Fruit fly (Drosophila melanogaster) whole organism, prepupa: ENCODE measurements around the gene CG32192.

ENCODE experiments used
- Blimp-1 ChIP-seq: fragments of 200-800 bp; sonication (Bioruptor generic); optimal IDR thresholded peaks from 3 replicates; lab custom pipeline; 2017; ENCODE audit warnings: missing biosample characterization, missing genetic modification characterization, mild to moderate bottlenecking, moderate library complexity, missing genetic modification reagents
- CG10631 ChIP-seq: fragments of 200-800 bp; sonication (Bioruptor generic); optimal IDR thresholded peaks from 2 replicates; lab custom pipeline; 2016; ENCODE audit warnings: missing biosample characterization, missing genetic modification characterization
- CG10669 ChIP-seq: fragments of 200-800 bp; sonication (Bioruptor generic); optimal IDR thresholded peaks from 3 replicates; lab custom pipeline; 2018; ENCODE audit warnings: missing biosample characterization, mild to moderate bottlenecking, missing genetic modification characterization, moderate library complexity
- CG11294 ChIP-seq: fragments of 200-800 bp; sonication (Bioruptor generic); IDR thresholded peaks from 2 replicates; pipeline ENCODE4 v1.3.6; 2022; ENCODE audit warnings: missing biosample characterization, missing genetic modification characterization
- CG11762 ChIP-seq: fragments of 200-800 bp; sonication (Bioruptor generic); optimal IDR thresholded peaks from 3 replicates; lab custom pipeline; 2016; ENCODE audit warnings: missing biosample characterization, missing genetic modification characterization; ENCODE audit not compliant: insufficient read depth
- CG11902 ChIP-seq: fragments of 200-800 bp; sonication (Bioruptor generic); optimal IDR thresholded peaks from 3 replicates; lab custom pipeline; 2016; ENCODE audit warnings: missing biosample characterization, missing genetic modification characterization
- CG1621 ChIP-seq: fragments of 200-800 bp; sonication (Bioruptor generic); optimal IDR thresholded peaks from 3 replicates; lab custom pipeline; 2018; ENCODE audit warnings: missing biosample characterization, mild to moderate bottlenecking, missing genetic modification characterization
- CG16779 ChIP-seq: fragments of 200-800 bp; sonication (Bioruptor generic); optimal IDR thresholded peaks from 3 replicates; lab custom pipeline; 2017; ENCODE audit warnings: missing biosample characterization, mild to moderate bottlenecking, missing genetic modification characterization
- CG3032 ChIP-seq: fragments of 200-800 bp; optimal IDR thresholded peaks from 2 replicates; lab custom pipeline; 2019; ENCODE audit warnings: missing biosample characterization, mild to moderate bottlenecking, missing genetic modification characterization, moderate library complexity
- CG31627 ChIP-seq: fragments of 200-800 bp; sonication (Bioruptor generic); optimal IDR thresholded peaks from 3 replicates; lab custom pipeline; 2016; ENCODE audit warnings: missing biosample characterization, missing genetic modification characterization
- CG34406 ChIP-seq: fragments of 200-800 bp; sonication (Bioruptor generic); optimal IDR thresholded peaks from 3 replicates; lab custom pipeline; 2016; ENCODE audit warnings: missing biosample characterization, missing genetic modification characterization
- CG3919 ChIP-seq: fragments of 200-800 bp; sonication (Bioruptor generic); optimal IDR thresholded peaks from 3 replicates; lab custom pipeline; 2016; ENCODE audit warnings: missing biosample characterization, missing genetic modification characterization
- CG4318 ChIP-seq: fragments of 200-800 bp; sonication (Bioruptor generic); optimal IDR thresholded peaks from 3 replicates; lab custom pipeline; 2017; ENCODE audit warnings: missing biosample characterization, mild to moderate bottlenecking, missing genetic modification characterization
- CG6163 ChIP-seq: fragments of 200-800 bp; sonication (Bioruptor generic); IDR thresholded peaks from 3 replicates; pipeline ENCODE4 v1.3.6; 2022; ENCODE audit warnings: missing biosample characterization, missing genetic modification characterization
- CG6276 ChIP-seq: fragments of 200-800 bp; sonication (Bioruptor generic); optimal IDR thresholded peaks from 2 replicates; lab custom pipeline; 2017; ENCODE audit warnings: missing biosample characterization, mild to moderate bottlenecking, missing genetic modification characterization
- CG6854 ChIP-seq: fragments of 200-800 bp; sonication (Bioruptor generic); optimal IDR thresholded peaks from 2 replicates; lab custom pipeline; 2017; ENCODE audit warnings: missing biosample characterization, mild to moderate bottlenecking, missing genetic modification characterization
- CG7368 ChIP-seq: fragments of 200-800 bp; sonication (Bioruptor generic); optimal IDR thresholded peaks from 3 replicates; lab custom pipeline; 2016; ENCODE audit warnings: missing biosample characterization, missing genetic modification characterization
- CG8119 ChIP-seq: fragments of 200-800 bp; sonication (Bioruptor generic); IDR thresholded peaks from 3 replicates; pipeline ENCODE4 v1.3.6; 2022; ENCODE audit warnings: missing biosample characterization, missing genetic modification characterization
- CG8632 ChIP-seq: fragments of 200-800 bp; sonication (Bioruptor generic); optimal IDR thresholded peaks from 3 replicates; lab custom pipeline; 2016; ENCODE audit warnings: missing biosample characterization, missing genetic modification characterization
- CG9139 ChIP-seq: fragments of 200-800 bp; sonication (Bioruptor generic); optimal IDR thresholded peaks from 3 replicates; lab custom pipeline; 2017; ENCODE audit warnings: missing biosample characterization, mild to moderate bottlenecking, missing genetic modification characterization
- Eip75B ChIP-seq: fragments of 200-800 bp; sonication (Bioruptor generic); optimal IDR thresholded peaks from 3 replicates; lab custom pipeline; 2016; ENCODE audit warnings: missing biosample characterization, missing genetic modification characterization
- Eip78C ChIP-seq: fragments of 200-800 bp; sonication (Bioruptor generic); peaks from one replicate; lab custom pipeline; 2016; ENCODE audit warnings: missing biosample characterization, missing genetic modification characterization
- Ets96B ChIP-seq: fragments of 200-800 bp; optimal IDR thresholded peaks from 2 replicates; lab custom pipeline; 2019; ENCODE audit warnings: missing biosample characterization, mild to moderate bottlenecking, missing genetic modification characterization, moderate library complexity
- Hr38 ChIP-seq: sonication (Bioruptor generic); optimal IDR thresholded peaks from 2 replicates; lab custom pipeline; 2016; ENCODE audit warnings: missing biosample characterization, missing genetic modification characterization
- Hr39 ChIP-seq: fragments of 200-800 bp; sonication (Bioruptor generic); optimal IDR thresholded peaks from 2 replicates; lab custom pipeline; 2016; ENCODE audit warnings: missing biosample characterization, missing genetic modification characterization
- Lpt ChIP-seq: fragments of 200-800 bp; sonication (Bioruptor generic); optimal IDR thresholded peaks from 3 replicates; lab custom pipeline; 2016; ENCODE audit warnings: missing biosample characterization, missing genetic modification characterization
- Met ChIP-seq: fragments of 200-800 bp; sonication (Bioruptor generic); optimal IDR thresholded peaks from 3 replicates; lab custom pipeline; 2016; ENCODE audit warnings: missing biosample characterization, missing genetic modification characterization
- Smox ChIP-seq: fragments of 200-800 bp; sonication (Bioruptor generic); optimal IDR thresholded peaks from 3 replicates; lab custom pipeline; 2016; ENCODE audit warnings: missing biosample characterization, missing genetic modification characterization
- Sox102F ChIP-seq: fragments of 200-800 bp; sonication (Bioruptor generic); optimal IDR thresholded peaks from 2 replicates; lab custom pipeline; 2016; ENCODE audit warnings: missing biosample characterization, mild to moderate bottlenecking, missing genetic modification characterization
- Sox14 ChIP-seq: fragments of 200-800 bp; sonication (Bioruptor generic); optimal IDR thresholded peaks from 3 replicates; lab custom pipeline; 2016; ENCODE audit warnings: missing biosample characterization, missing genetic modification characterization
- Sox15 ChIP-seq: fragments of 200-800 bp; sonication (Bioruptor generic); optimal IDR thresholded peaks from 3 replicates; lab custom pipeline; 2016; ENCODE audit warnings: missing biosample characterization, missing genetic modification characterization
- achi ChIP-seq: fragments of 200-800 bp; sonication (Bioruptor generic); optimal IDR thresholded peaks from 3 replicates; lab custom pipeline; 2016; ENCODE audit warnings: missing biosample characterization, missing genetic modification characterization
- acj6 ChIP-seq: fragments of 200-800 bp; sonication (Bioruptor generic); optimal IDR thresholded peaks from 3 replicates; lab custom pipeline; 2016; ENCODE audit warnings: missing biosample characterization, missing genetic modification characterization
- cyc ChIP-seq: fragments of 200-800 bp; sonication (Bioruptor generic); optimal IDR thresholded peaks from 3 replicates; lab custom pipeline; 2016; ENCODE audit warnings: missing biosample characterization, missing genetic modification characterization
- dac ChIP-seq: fragments of 200-800 bp; sonication (Bioruptor generic); optimal IDR thresholded peaks from 2 replicates; lab custom pipeline; 2017; ENCODE audit warnings: missing biosample characterization, mild to moderate bottlenecking, missing genetic modification characterization
- dsx ChIP-seq: fragments of 200-800 bp; optimal IDR thresholded peaks from 3 replicates; lab custom pipeline; 2019; ENCODE audit warnings: missing biosample characterization, mild to moderate bottlenecking, missing genetic modification characterization, moderate library complexity; ENCODE audit not compliant: poor library complexity, severe bottlenecking
- fd59A ChIP-seq: fragments of 200-800 bp; sonication (Bioruptor generic); optimal IDR thresholded peaks from 2 replicates; lab custom pipeline; 2017; ENCODE audit warnings: missing biosample characterization, mild to moderate bottlenecking, missing genetic modification characterization, missing genetic modification reagents
- fd85E ChIP-seq: fragments of 200-800 bp; sonication (Bioruptor generic); optimal IDR thresholded peaks from 3 replicates; lab custom pipeline; 2016; ENCODE audit warnings: missing biosample characterization, missing genetic modification characterization
- fkh ChIP-seq: fragments of 200-800 bp; sonication (Bioruptor generic); optimal IDR thresholded peaks from 3 replicates; lab custom pipeline; 2017; ENCODE audit warnings: missing biosample characterization, mild to moderate bottlenecking, missing genetic modification characterization, moderate library complexity
- lz ChIP-seq: fragments of 200-800 bp; sonication (Bioruptor generic); optimal IDR thresholded peaks from 3 replicates; lab custom pipeline; 2016; ENCODE audit warnings: missing biosample characterization, missing genetic modification characterization
- net ChIP-seq: fragments of 200-800 bp; sonication (Bioruptor generic); optimal IDR thresholded peaks from 3 replicates; lab custom pipeline; 2016; ENCODE audit warnings: missing biosample characterization, missing genetic modification characterization
- pdm3 ChIP-seq: fragments of 200-800 bp; sonication (Bioruptor generic); optimal IDR thresholded peaks from 3 replicates; lab custom pipeline; 2016; ENCODE audit warnings: missing biosample characterization, missing genetic modification characterization
- spab ChIP-seq: fragments of 200-800 bp; sonication (Bioruptor generic); optimal IDR thresholded peaks from 2 replicates; lab custom pipeline; 2017; ENCODE audit warnings: missing biosample characterization, mild to moderate bottlenecking, missing genetic modification characterization, missing genetic modification reagents
- ss ChIP-seq, 2 experiments: fragments of 200-800 bp; sonication (Bioruptor generic); optimal IDR thresholded peaks; 2 replicates in 1 of 2; 3 replicates in 1 of 2; lab custom pipeline; 2017 to 2018; ENCODE audit warnings: mild to moderate bottlenecking in 2 of 2, missing biosample characterization in 2 of 2, missing genetic modification characterization in 2 of 2, moderate library complexity in 1 of 2
- svp ChIP-seq: fragments of 200-800 bp; sonication (Bioruptor generic); peaks from one replicate; lab custom pipeline; 2016; ENCODE audit warnings: missing biosample characterization, missing genetic modification characterization
- topi ChIP-seq: fragments of 200-800 bp; sonication (Bioruptor generic); optimal IDR thresholded peaks from 3 replicates; lab custom pipeline; 2016; ENCODE audit warnings: missing biosample characterization, missing genetic modification characterization
- vri ChIP-seq: fragments of 200-800 bp; sonication (Bioruptor generic); optimal IDR thresholded peaks from 3 replicates; lab custom pipeline; 2016; ENCODE audit warnings: missing biosample characterization, mild to moderate bottlenecking, missing genetic modification characterization

The CG32192 gene

dm6 chr3L:17997495-17997894, 42.6 kb upstream of the CG32192 start:
- TF ChIP-seq fkh (no peak), Sox14 (GFP tag; lab: Kevin White, UChicago) (no peak), CG3032 (tag; lab: Kevin White, UChicago) (no peak), topi (no peak), fd59A (GFP tag; lab: Kevin White, UChicago) (no peak), CG16779 (no peak), pdm3 (GFP tag; lab: Kevin White, UChicago) (no peak), Eip78C (GFP tag; lab: Kevin White, UChicago) (no peak), svp (GFP tag; lab: Kevin White, UChicago) (no peak), achi (GFP tag; lab: Kevin White, UChicago) (no peak), CG10669 (GFP tag; lab: Kevin White, UChicago) (no peak), dac (GFP tag; lab: Kevin White, UChicago) (no peak), Hr39 (no peak), lz (GFP tag; lab: Kevin White, UChicago) (no peak), CG4318 (no peak), CG11902 (GFP tag; lab: Kevin White, UChicago) (no peak), CG10631 (GFP tag; lab: Kevin White, UChicago) (no peak), CG11294 (GFP tag; lab: Robert Waterston, UW) (no peak), Smox (no peak)

dm6 chr3L:17999406-18000101, 40.6 kb upstream of the CG32192 start:
- peak; percentile 91 for TF ChIP-seq CG6163 (GFP tag; lab: Robert Waterston, UW)
- peak; percentile 94 for TF ChIP-seq achi (GFP tag; lab: Kevin White, UChicago)
- peak; percentile 96 for TF ChIP-seq Eip75B (GFP tag; lab: Kevin White, UChicago)
- TF ChIP-seq acj6 (GFP tag; lab: Kevin White, UChicago): peak; percentile 93
- peak; percentile 98 for TF ChIP-seq Met (GFP tag; lab: Kevin White, UChicago)
- TF ChIP-seq net (GFP tag; lab: Kevin White, UChicago): peak; percentile 97
- peak; percentile 87 for TF ChIP-seq spab (GFP tag; lab: Kevin White, UChicago)
- TF ChIP-seq Lpt (GFP tag; lab: Kevin White, UChicago): peak; percentile 90
- peak; percentile 95 for TF ChIP-seq CG3919 (GFP tag; lab: Kevin White, UChicago)
- peak; percentile 18 for TF ChIP-seq Hr38 (GFP tag; lab: Kevin White, UChicago)
- TF ChIP-seq lz (GFP tag; lab: Kevin White, UChicago): peak; percentile 96
- TF ChIP-seq CG16779: peak; percentile 89
- TF ChIP-seq CG6276: peak; percentile 96
- peak; percentile 89 for TF ChIP-seq CG11762 (GFP tag; lab: Kevin White, UChicago)
- peak; percentile 94 for TF ChIP-seq CG8632 (GFP tag; lab: Kevin White, UChicago)
- peak; percentile 68; the same call in 1 of the 2 replicates for TF ChIP-seq CG11294 (GFP tag; lab: Robert Waterston, UW)
- TF ChIP-seq Sox15: peak; percentile 87
- TF ChIP-seq topi: peak; percentile 97
- TF ChIP-seq CG34406: peak; percentile 96
- TF ChIP-seq CG3032 (tag; lab: Kevin White, UChicago): peak; percentile 93
- TF ChIP-seq CG9139 (GFP tag; lab: Kevin White, UChicago): peak; percentile 92
- peak; percentile 78 for TF ChIP-seq fd85E (GFP tag; lab: Kevin White, UChicago)
- peak; percentile 96 for TF ChIP-seq Sox102F
- TF ChIP-seq CG8119: peak; percentile 97
- TF ChIP-seq vri (GFP tag; lab: Kevin White, UChicago): peak; percentile 98
- peak; percentile 93 for TF ChIP-seq cyc (GFP tag; lab: Kevin White, UChicago)
- TF ChIP-seq Hr39: peak; percentile 93
- peak; percentile 94 for TF ChIP-seq pdm3 (GFP tag; lab: Kevin White, UChicago)
- peak; percentile 92 for TF ChIP-seq CG7368 (GFP tag; lab: Kevin White, UChicago)
- TF ChIP-seq Ets96B (tag; lab: Kevin White, UChicago): peak; percentile 95
- peak; percentile 93 for TF ChIP-seq CG10669 (GFP tag; lab: Kevin White, UChicago)
- peak; percentile 96 for TF ChIP-seq Sox14 (GFP tag; lab: Kevin White, UChicago)
- peak; percentile 93 for TF ChIP-seq CG31627 (GFP tag; lab: Kevin White, UChicago)
- TF ChIP-seq Blimp-1 (GFP tag; lab: Kevin White, UChicago): peak; percentile 93
- TF ChIP-seq dsx (GFP tag; lab: Kevin White, UChicago): peak; percentile 92
- TF ChIP-seq svp (GFP tag; lab: Kevin White, UChicago): peak; percentile 98
- TF ChIP-seq CG6854: peak; percentile 95
- peak; percentile 88 for TF ChIP-seq CG11902 (GFP tag; lab: Kevin White, UChicago)
- peak; percentile 85 for TF ChIP-seq CG1621
- TF ChIP-seq ss (GFP tag; optimal IDR thresholded peaks at IDR 0.05; lab: Kevin White, UChicago): peak; percentile 95 to 97
